Worm (Caenorhabditis elegans) whole organism, young adult: ENCODE data around the gene thn-6.

ENCODE experiments used
- B0261.1 ChIP-seq: sonication (generic microtip); optimal IDR thresholded peaks from 2 replicates; lab custom pipeline; 2016; ENCODE audit warnings: mild to moderate bottlenecking, missing genetic modification characterization, moderate library complexity, missing compliant biosample characterization
- F49E8.2 ChIP-seq: sonication (generic microtip); optimal IDR thresholded peaks from 3 replicates; lab custom pipeline; 2017; ENCODE audit warnings: missing genetic modification characterization, mild to moderate bottlenecking, missing compliant biosample characterization, antibody characterized with exemption, moderate library complexity; ENCODE audit not compliant: insufficient read depth
- T07F8.4 ChIP-seq: sonication (generic microtip); optimal IDR thresholded peaks from 2 replicates; lab custom pipeline; 2016; ENCODE audit warnings: mild to moderate bottlenecking, missing genetic modification characterization, moderate library complexity, missing compliant biosample characterization
- ama-1 ChIP-seq, 3 experiments: fragments of 150-350 bp in 1 of 3; sonication (generic microtip) in 2 of 3; optimal IDR thresholded peaks; 2 replicates each; lab custom pipeline; 2014 to 2018; ENCODE audit warnings: missing biosample characterization in 2 of 3, missing genetic modification characterization in 2 of 3, missing genetic modification reagents in 2 of 3
- hrde-1 ChIP-seq: sonication (generic microtip); optimal IDR thresholded peaks from 2 replicates; lab custom pipeline; 2016; ENCODE audit warnings: missing genetic modification characterization, mild to moderate bottlenecking, missing compliant biosample characterization, moderate library complexity, missing genotype, missing genetic modification reagents, borderline replicate concordance
- madf-10 ChIP-seq: sonication (generic microtip); optimal IDR thresholded peaks from 2 replicates; lab custom pipeline; 2016; ENCODE audit warnings: mild to moderate bottlenecking, missing genetic modification characterization, missing compliant biosample characterization
- ztf-22 ChIP-seq: fragments of 200-800 bp; sonication (Bioruptor generic); optimal IDR thresholded peaks from 2 replicates; lab custom pipeline; 2018; ENCODE audit warnings: mild to moderate bottlenecking, missing genetic modification characterization, moderate library complexity, missing compliant biosample characterization

- no peak for TF ChIP-seq madf-10
- no peak for TF ChIP-seq ama-1 (optimal IDR thresholded peaks at IDR 0.05; lab: Kevin White, UChicago)
- no peak for TF ChIP-seq ama-1 (GFP tag; optimal IDR thresholded peaks at IDR 0.05; lab: Kevin White, UChicago)
- TF ChIP-seq T07F8.4 (tag; lab: Kevin White, UChicago), result no peak
- no peak for TF ChIP-seq ztf-22
- TF ChIP-seq F49E8.2, result no peak
- no peak for TF ChIP-seq B0261.1
- TF ChIP-seq hrde-1, result no peak
These were observed at the start of gene thn-6 for ce11 chrIV:5228619-5229018.
